Worm (Caenorhabditis elegans) whole organism, late embryonic: ENCODE measurements around the gene F49F1.2.

Source experiments
- ama-1 ChIP-seq: fragments of 150-350 bp; optimal IDR thresholded peaks from 2 replicates; lab custom pipeline; 2014
- ceh-48 ChIP-seq: sonication (generic microtip); optimal IDR thresholded peaks from 2 replicates; lab custom pipeline; 2016; ENCODE audit warnings: missing genetic modification characterization, inconsistent platforms, missing compliant biosample characterization
- dmd-4 ChIP-seq: sonication (generic microtip); optimal IDR thresholded peaks from 2 replicates; lab custom pipeline; 2016; ENCODE audit warnings: borderline replicate concordance, missing genetic modification characterization, missing compliant biosample characterization
- elt-4 ChIP-seq: sonication (generic microtip); optimal IDR thresholded peaks from 2 replicates; lab custom pipeline; 2016; ENCODE audit warnings: missing genetic modification characterization, missing compliant biosample characterization
- eyg-1 ChIP-seq: sonication (generic microtip); optimal IDR thresholded peaks from 2 replicates; lab custom pipeline; 2016; ENCODE audit warnings: missing genotype, missing genetic modification characterization, missing compliant biosample characterization
- fkh-10 ChIP-seq: fragments of 150-350 bp; optimal IDR thresholded peaks from 2 replicates; lab custom pipeline; 2014; ENCODE audit warnings: missing biosample characterization, missing genetic modification reagents, missing genetic modification characterization
- hlh-30 ChIP-seq: sonication (generic microtip); optimal IDR thresholded peaks from 2 replicates; lab custom pipeline; 2017; ENCODE audit warnings: antibody characterized with exemption, missing genetic modification characterization, missing compliant biosample characterization; ENCODE audit not compliant: insufficient read depth
- nhr-11 ChIP-seq: fragments of 150-350 bp; optimal IDR thresholded peaks from 2 replicates; lab custom pipeline; 2014; ENCODE audit warnings: missing biosample characterization, missing genetic modification characterization
- pha-2 ChIP-seq: sonication (generic microtip); optimal IDR thresholded peaks from 2 replicates; lab custom pipeline; 2017; ENCODE audit warnings: mild to moderate bottlenecking, missing genetic modification characterization, missing compliant biosample characterization
- pha-4 ChIP-seq: fragments of 150-350 bp; optimal IDR thresholded peaks from 2 replicates; lab custom pipeline; 2018; ENCODE audit warnings: missing biosample characterization, missing genetic modification reagents, missing genetic modification characterization
- tbx-7 ChIP-seq: sonication (generic microtip); optimal IDR thresholded peaks from 2 replicates; lab custom pipeline; 2016; ENCODE audit warnings: missing genotype, missing genetic modification characterization, missing compliant biosample characterization

ce11 chrIV:4102720-4103119 is 13.0 kb upstream of the F49F1.2 start, which contains the start of gene ubc-1:
- no peak for TF ChIP-seq eyg-1
- no peak for TF ChIP-seq tbx-7 (tag; lab: Kevin White, UChicago)
- no peak for TF ChIP-seq nhr-11 (tag; lab: Kevin White, UChicago)
- TF ChIP-seq ceh-48 (tag; lab: Kevin White, UChicago) = no peak
- no peak for TF ChIP-seq ama-1 (lab: Kevin White, UChicago)
- TF ChIP-seq pha-4 = no peak
- TF ChIP-seq pha-2 (tag; lab: Kevin White, UChicago) = no peak
- TF ChIP-seq dmd-4 (tag; lab: Kevin White, UChicago) = no peak
- TF ChIP-seq elt-4 = no peak
- no peak for TF ChIP-seq fkh-10
- TF ChIP-seq hlh-30 (tag; lab: Kevin White, UChicago) = no peak
